Fruit fly (Drosophila melanogaster) whole organism, embryonic: ENCODE data around the gene Polr2D.
A peak's percentile ranks its signal among the peaks of the same experiment; 100 is the strongest.

Experiments used
- Atf6 ChIP-seq: fragments of 200-800 bp; sonication (Bioruptor generic); IDR thresholded peaks from 2 replicates; pipeline ENCODE4 v1.3.6; 2022; ENCODE audit warnings: missing biosample characterization, missing genetic modification characterization
- CG10267 ChIP-seq: fragments of 200-800 bp; sonication (Bioruptor generic); optimal IDR thresholded peaks from 2 replicates; lab custom pipeline; 2018; ENCODE audit warnings: missing biosample characterization, mild to moderate bottlenecking, missing genetic modification characterization, moderate library complexity
- CG10543 ChIP-seq: fragments of 200-800 bp; sonication (Bioruptor generic); optimal IDR thresholded peaks from 3 replicates; lab custom pipeline; 2017; ENCODE audit warnings: missing biosample characterization, mild to moderate bottlenecking, missing genetic modification characterization, moderate library complexity
- CG10565 ChIP-seq: fragments of 200-800 bp; sonication (Bioruptor generic); optimal IDR thresholded peaks from 3 replicates; lab custom pipeline; 2016; ENCODE audit warnings: missing biosample characterization, mild to moderate bottlenecking, missing genetic modification characterization
- CG10654 ChIP-seq: fragments of 200-800 bp; sonication (Bioruptor generic); optimal IDR thresholded peaks from 2 replicates; lab custom pipeline; 2016; ENCODE audit warnings: missing biosample characterization, missing genetic modification characterization
- CG12659 ChIP-seq: fragments of 200-800 bp; sonication (Bioruptor generic); optimal IDR thresholded peaks from 3 replicates; lab custom pipeline; 2017; ENCODE audit warnings: mild to moderate bottlenecking, missing biosample characterization, missing genetic modification reagents, missing genetic modification characterization
- CG13287 ChIP-seq: fragments of 200-800 bp; sonication (Bioruptor generic); IDR thresholded peaks from 2 replicates; pipeline ENCODE4 v1.3.6; 2022; ENCODE audit warnings: missing biosample characterization, missing genetic modification characterization; ENCODE audit not compliant: partially characterized antibody
- CG1603 ChIP-seq: fragments of 200-800 bp; sonication (Bioruptor generic); optimal IDR thresholded peaks from 2 replicates; lab custom pipeline; 2019; ENCODE audit warnings: missing biosample characterization, mild to moderate bottlenecking, missing genetic modification characterization, moderate library complexity
- CG17361 ChIP-seq: fragments of 200-800 bp; sonication (Bioruptor generic); IDR thresholded peaks from 3 replicates; pipeline ENCODE4 v1.3.6; 2022; ENCODE audit warnings: missing biosample characterization, missing genetic modification characterization
- CG17912 ChIP-seq: fragments of 200-800 bp; sonication (Bioruptor generic); optimal IDR thresholded peaks from 2 replicates; lab custom pipeline; 2018; ENCODE audit warnings: missing biosample characterization, mild to moderate bottlenecking, missing genetic modification characterization
- CG1792 ChIP-seq: fragments of 200-800 bp; sonication (Bioruptor generic); optimal IDR thresholded peaks from 2 replicates; lab custom pipeline; 2016; ENCODE audit warnings: missing biosample characterization, missing genetic modification characterization
- CG18764 ChIP-seq: fragments of 200-800 bp; sonication (Bioruptor generic); optimal IDR thresholded peaks from 3 replicates; lab custom pipeline; 2016; ENCODE audit warnings: missing biosample characterization, missing genetic modification characterization
- CG2712 ChIP-seq: fragments of 200-800 bp; optimal IDR thresholded peaks from 3 replicates; lab custom pipeline; 2019; ENCODE audit warnings: missing biosample characterization, mild to moderate bottlenecking, missing genetic modification characterization, moderate library complexity
- CG30403 ChIP-seq: fragments of 200-800 bp; sonication (Bioruptor generic); optimal IDR thresholded peaks from 3 replicates; lab custom pipeline; 2016; ENCODE audit warnings: missing biosample characterization, missing genetic modification characterization
- CG31224 ChIP-seq: fragments of 200-800 bp; sonication (Bioruptor generic); IDR thresholded peaks from 2 replicates; pipeline ENCODE4 v1.3.6; 2022; ENCODE audit warnings: missing biosample characterization, missing genetic modification characterization
- CG3281 ChIP-seq: fragments of 200-800 bp; sonication (Bioruptor generic); optimal IDR thresholded peaks from 3 replicates; lab custom pipeline; 2017; ENCODE audit warnings: missing biosample characterization, mild to moderate bottlenecking, missing genetic modification characterization
- CG34224 ChIP-seq: fragments of 200-800 bp; sonication (Bioruptor generic); IDR thresholded peaks from 3 replicates; pipeline ENCODE4 v1.3.6; 2022; ENCODE audit warnings: missing biosample characterization, missing genetic modification characterization; ENCODE audit not compliant: partially characterized antibody
- CG5180 ChIP-seq: fragments of 200-800 bp; sonication (Bioruptor generic); optimal IDR thresholded peaks from 3 replicates; lab custom pipeline; 2017; ENCODE audit warnings: missing biosample characterization, missing genetic modification characterization, mild to moderate bottlenecking, moderate library complexity, missing genetic modification reagents
- CG7963 ChIP-seq: fragments of 200-800 bp; sonication (Bioruptor generic); IDR thresholded peaks from 3 replicates; pipeline ENCODE4 v1.3.6; 2022; ENCODE audit warnings: missing biosample characterization, missing genetic modification characterization; ENCODE audit not compliant: partially characterized antibody
- CG8281 ChIP-seq: fragments of 200-800 bp; sonication (Bioruptor generic); optimal IDR thresholded peaks from 2 replicates; lab custom pipeline; 2018; ENCODE audit warnings: missing biosample characterization, mild to moderate bottlenecking, missing genetic modification characterization, moderate library complexity
- CG8765 ChIP-seq: fragments of 200-800 bp; sonication (Bioruptor generic); IDR thresholded peaks from 2 replicates; pipeline ENCODE4 v1.3.6; 2022; ENCODE audit warnings: missing biosample characterization, missing genetic modification characterization
- CHES-1-like ChIP-seq: fragments of 200-800 bp; sonication (Bioruptor generic); optimal IDR thresholded peaks from 2 replicates; lab custom pipeline; 2016; ENCODE audit warnings: missing biosample characterization, missing genetic modification characterization
- Doc3 ChIP-seq: fragments of 200-800 bp; sonication (Bioruptor generic); IDR thresholded peaks from 3 replicates; pipeline ENCODE4 v1.3.6; 2022; ENCODE audit warnings: missing biosample characterization, missing genetic modification characterization; ENCODE audit not compliant: partially characterized antibody
- Dp ChIP-seq: fragments of 200-800 bp; sonication (Bioruptor generic); optimal IDR thresholded peaks from 2 replicates; lab custom pipeline; 2018; ENCODE audit warnings: missing biosample characterization, mild to moderate bottlenecking, missing genetic modification characterization, moderate library complexity
- Eip74EF ChIP-seq, 2 experiments: fragments of 200-800 bp in 1 of 2; fragments of >200 bp in 1 of 2; sonication (Bioruptor generic) in 1 of 2; optimal IDR thresholded peaks; 2 replicates each; lab custom pipeline; 2017 to 2019; ENCODE audit warnings: missing biosample characterization in 2 of 2, missing genetic modification characterization in 2 of 2, mild to moderate bottlenecking in 1 of 2, moderate library complexity in 1 of 2
- Ets97D ChIP-seq: fragments of 200-800 bp; sonication (Bioruptor generic); optimal IDR thresholded peaks from 3 replicates; lab custom pipeline; 2016; ENCODE audit warnings: missing biosample characterization, missing genetic modification characterization
- HmgZ ChIP-seq: fragments of 200-800 bp; sonication (Bioruptor generic); optimal IDR thresholded peaks from 2 replicates; lab custom pipeline; 2018; ENCODE audit warnings: missing biosample characterization, mild to moderate bottlenecking, missing genetic modification characterization
- Hmr ChIP-seq: fragments of 200-800 bp; sonication (Bioruptor generic); optimal IDR thresholded peaks from 3 replicates; lab custom pipeline; 2017; ENCODE audit warnings: mild to moderate bottlenecking, missing biosample characterization, missing genetic modification reagents, missing genetic modification characterization
- Lhr ChIP-seq: fragments of 200-800 bp; sonication (Bioruptor generic); optimal IDR thresholded peaks from 3 replicates; lab custom pipeline; 2017; ENCODE audit warnings: mild to moderate bottlenecking, missing biosample characterization, missing genetic modification reagents, missing genetic modification characterization
- NC2α ChIP-seq: fragments of 200-800 bp; sonication (Bioruptor generic); optimal IDR thresholded peaks from 2 replicates; lab custom pipeline; 2016; ENCODE audit warnings: missing biosample characterization, missing genetic modification characterization
- Nf-YB ChIP-seq: fragments of 200-800 bp; sonication (Bioruptor generic); optimal IDR thresholded peaks from 3 replicates; lab custom pipeline; 2019; ENCODE audit warnings: missing biosample characterization, mild to moderate bottlenecking, missing genetic modification characterization, moderate library complexity
- crp ChIP-seq, 2 experiments: fragments of 200-800 bp; sonication (Bioruptor generic); optimal IDR thresholded peaks; 2 replicates in 1 of 2; 3 replicates in 1 of 2; lab custom pipeline; 2017; ENCODE audit warnings: missing biosample characterization in 2 of 2, missing genetic modification characterization in 2 of 2, mild to moderate bottlenecking in 1 of 2, moderate library complexity in 1 of 2
- gem ChIP-seq: fragments of 200-800 bp; sonication (Bioruptor generic); optimal IDR thresholded peaks from 2 replicates; lab custom pipeline; 2019; ENCODE audit warnings: missing biosample characterization, mild to moderate bottlenecking, missing genetic modification characterization, moderate library complexity
- inv ChIP-seq: fragments of 200-800 bp; sonication (Bioruptor generic); IDR thresholded peaks from 2 replicates; pipeline ENCODE4 v1.3.6; 2022; ENCODE audit warnings: missing biosample characterization, missing genetic modification characterization; ENCODE audit not compliant: partially characterized antibody
- lab ChIP-seq: fragments of 200-800 bp; sonication (Bioruptor generic); optimal IDR thresholded peaks from 3 replicates; lab custom pipeline; 2017; ENCODE audit warnings: missing biosample characterization, missing genetic modification characterization, mild to moderate bottlenecking, moderate library complexity, missing genetic modification reagents
- mirr ChIP-seq: fragments of 200-800 bp; sonication (Bioruptor generic); optimal IDR thresholded peaks from 3 replicates; lab custom pipeline; 2018; ENCODE audit warnings: missing biosample characterization, mild to moderate bottlenecking, missing genetic modification characterization
- nerfin-1 ChIP-seq: fragments of 200-800 bp; sonication (Bioruptor generic); optimal IDR thresholded peaks from 3 replicates; lab custom pipeline; 2019; ENCODE audit warnings: missing biosample characterization, mild to moderate bottlenecking, missing genetic modification characterization, moderate library complexity
- nerfin-2 ChIP-seq: fragments of 200-800 bp; sonication (Bioruptor generic); IDR thresholded peaks from 2 replicates; pipeline ENCODE4 v1.3.6; 2022; ENCODE audit warnings: missing biosample characterization, missing genetic modification characterization; ENCODE audit not compliant: partially characterized antibody
- pan ChIP-seq, 4 experiments: fragments of >200 bp in 3 of 4; fragments of 200-800 bp in 1 of 4; sonication (Bioruptor generic) in 1 of 4; optimal IDR thresholded peaks in 3 of 4; IDR thresholded peaks in 1 of 4; 2 replicates each; pipeline versions ENCODE4 v1.3.6 to Lab custom; 2017 to 2022; ENCODE audit warnings: missing biosample characterization in 2 of 4, missing genetic modification characterization in 2 of 4, mixed read lengths in 1 of 4
- pb ChIP-seq: fragments of 200-800 bp; sonication (Bioruptor generic); optimal IDR thresholded peaks from 3 replicates; lab custom pipeline; 2016; ENCODE audit warnings: missing biosample characterization, missing genetic modification characterization
- sens ChIP-seq: fragments of 200-800 bp; sonication (Bioruptor generic); peaks from one replicate; lab custom pipeline; 2016; ENCODE audit warnings: missing biosample characterization, missing genetic modification characterization
- seq ChIP-seq: fragments of 200-800 bp; sonication (Bioruptor generic); IDR thresholded peaks from 2 replicates; pipeline ENCODE4 v1.3.6; 2022; ENCODE audit warnings: missing biosample characterization, missing genetic modification characterization
- slbo ChIP-seq: fragments of 200-800 bp; sonication (Bioruptor generic); IDR thresholded peaks from 2 replicates; pipeline ENCODE4 v1.3.6; 2022; ENCODE audit warnings: missing biosample characterization, missing genetic modification characterization
- stwl ChIP-seq: fragments of 200-800 bp; sonication (Bioruptor generic); optimal IDR thresholded peaks from 3 replicates; lab custom pipeline; 2018; ENCODE audit warnings: missing biosample characterization, mild to moderate bottlenecking, missing genetic modification characterization, moderate library complexity
- tio ChIP-seq: fragments of 200-800 bp; sonication (Bioruptor generic); optimal IDR thresholded peaks from 2 replicates; lab custom pipeline; 2017; ENCODE audit warnings: missing biosample characterization, missing genetic modification characterization, inconsistent platforms
- vvl ChIP-seq: fragments of 200-800 bp; sonication (Bioruptor generic); IDR thresholded peaks from 2 replicates; pipeline ENCODE4 v1.3.6; 2022; ENCODE audit warnings: missing biosample characterization, missing genetic modification characterization
- zf30C ChIP-seq: fragments of 200-800 bp; sonication (Bioruptor generic); optimal IDR thresholded peaks from 3 replicates; lab custom pipeline; 2018; ENCODE audit warnings: missing biosample characterization, mild to moderate bottlenecking, missing genetic modification characterization

The Polr2D gene

DNA sequence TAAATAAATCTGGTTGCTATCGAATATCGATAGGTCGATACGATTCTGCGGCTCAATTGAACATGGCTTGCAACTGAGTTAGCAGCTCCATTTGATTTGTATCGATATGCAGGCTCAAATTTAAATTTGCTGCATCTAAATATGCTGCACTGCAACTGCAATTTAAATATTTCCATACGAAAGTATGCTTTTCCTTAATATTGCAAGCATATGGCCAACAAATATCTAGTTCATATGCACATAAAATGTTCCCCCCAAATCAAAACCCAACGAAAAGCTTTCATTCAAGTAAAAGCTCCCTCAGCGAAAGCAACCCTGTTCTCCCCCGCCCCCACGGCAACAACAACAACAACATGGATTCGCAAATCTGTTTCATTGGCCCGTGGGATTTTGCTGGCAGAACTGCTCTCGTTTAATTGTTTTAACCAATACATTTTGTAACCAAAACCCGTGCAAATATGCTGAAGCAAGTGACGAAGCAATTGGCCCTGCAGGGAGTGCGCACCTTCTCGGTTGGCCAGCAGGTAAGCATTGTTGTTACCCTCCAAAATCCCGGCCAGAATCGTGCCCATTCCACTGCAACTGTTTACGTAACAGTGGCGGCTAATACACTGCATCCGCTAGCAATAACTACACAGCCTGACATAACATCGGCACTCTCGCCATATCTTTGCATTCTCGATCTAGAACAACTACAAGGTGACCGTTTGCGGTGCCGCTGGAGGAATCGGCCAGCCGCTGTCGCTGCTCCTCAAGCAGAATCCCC, 29.1 kb downstream of the Polr2D start, which contains the start of the genes CG7168 and Mdh2 (continued):
- TF ChIP-seq CG10267 (tag; lab: Kevin White, UChicago) (peak; percentile 16), Eip74EF (GFP tag; optimal IDR thresholded peaks at IDR 0.05; lab: Kevin White, UChicago) (no peak), Dp (GFP tag; lab: Kevin White, UChicago) (peak; percentile 76), lab (peak; percentile 40), CG12659 (GFP tag; lab: Kevin White, UChicago) (peak; percentile 77), CG10543 (GFP tag; lab: Kevin White, UChicago) (no peak), slbo (GFP tag; lab: Robert Waterston, UW) (no peak), Nf-YB (GFP tag; lab: Kevin White, UChicago) (peak; percentile 88), stwl (peak; percentile 86), CG5180 (GFP tag; lab: Kevin White, UChicago) (no peak), pan (optimal IDR thresholded peaks at IDR 0.05; lab: Kevin White, UChicago) (no peak), pan (GFP tag; optimal IDR thresholded peaks at IDR 0.05 in 1 of 2, IDR thresholded peaks at IDR 0.05 in 1 of 2) (peak in 1 of 2 experiments; percentile 18), CG3281 (GFP tag; lab: Kevin White, UChicago) (peak; percentile 41), CG7963 (GFP tag; lab: Robert Waterston, UW) (peak; percentile 90), CG1603 (tag; lab: Kevin White, UChicago) (peak; percentile 53), mirr (GFP tag; lab: Kevin White, UChicago) (peak; percentile 21), Hmr (peak; percentile 14), CG17912 (no peak), CG18764 (GFP tag; lab: Kevin White, UChicago) (no peak), vvl (0 out of 2 replicates have a peak, but pooled peaks have one; percentile 43), zf30C (GFP tag; lab: Kevin White, UChicago) (no peak), Lhr (GFP tag; lab: Kevin White, UChicago) (peak; percentile 16), pb (GFP tag; lab: Kevin White, UChicago) (no peak), tio (GFP tag; lab: Kevin White, UChicago) (no peak), crp (GFP tag; optimal IDR thresholded peaks at IDR 0.05; lab: Kevin White, UChicago) (no peak), CG8281 (tag; lab: Kevin White, UChicago) (no peak), CG1792 (GFP tag; lab: Kevin White, UChicago) (no peak), HmgZ (tag; lab: Kevin White, UChicago) (peak; percentile 60), Atf6 (GFP tag; lab: Robert Waterston, UW) (no peak), sens (GFP tag; lab: Kevin White, UChicago) (peak; percentile 71), Ets97D (GFP tag; lab: Kevin White, UChicago) (peak; percentile 67), nerfin-1 (tag; lab: Kevin White, UChicago) (peak; percentile 18), CG10565 (no peak), CG13287 (GFP tag; lab: Robert Waterston, UW) (peak; percentile 87), CG34224 (peak; percentile 79), nerfin-2 (GFP tag; lab: Robert Waterston, UW) (peak; percentile 92), seq (GFP tag; lab: Robert Waterston, UW) (no peak), Doc3 (GFP tag; lab: Robert Waterston, UW) (peak; percentile 84), NC2α (no peak), gem (tag; lab: Kevin White, UChicago) (no peak), CHES-1-like (peak; percentile 36), CG2712 (peak; percentile 13), CG8765 (GFP tag; lab: Robert Waterston, UW) (no peak), CG31224 (no peak), inv (GFP tag; lab: Robert Waterston, UW) (peak; percentile 63), CG17361 (GFP tag; lab: Robert Waterston, UW) (no peak), CG10654 (GFP tag; lab: Kevin White, UChicago) (no peak), CG30403 (GFP tag; lab: Kevin White, UChicago) (peak; percentile 7)
